Worm (Caenorhabditis elegans) whole organism, L4/young adult: ENCODE data around the gene str-7.

Experiments
- W03F9.2 ChIP-seq: fragments of 150-350 bp; optimal IDR thresholded peaks from 2 replicates; lab custom pipeline; 2014; ENCODE audit warnings: missing biosample characterization, missing genetic modification characterization
- dao-5 ChIP-seq: sonication (generic microtip); optimal IDR thresholded peaks from 2 replicates; lab custom pipeline; 2016; ENCODE audit warnings: missing genotype, missing genetic modification characterization, moderate library complexity, missing compliant biosample characterization
- him-1 ChIP-seq: sonication (generic microtip); optimal IDR thresholded peaks from 2 replicates; lab custom pipeline; 2016; ENCODE audit warnings: missing genotype, missing genetic modification reagents, missing genetic modification characterization, missing compliant biosample characterization

str-7 gene

DNA sequence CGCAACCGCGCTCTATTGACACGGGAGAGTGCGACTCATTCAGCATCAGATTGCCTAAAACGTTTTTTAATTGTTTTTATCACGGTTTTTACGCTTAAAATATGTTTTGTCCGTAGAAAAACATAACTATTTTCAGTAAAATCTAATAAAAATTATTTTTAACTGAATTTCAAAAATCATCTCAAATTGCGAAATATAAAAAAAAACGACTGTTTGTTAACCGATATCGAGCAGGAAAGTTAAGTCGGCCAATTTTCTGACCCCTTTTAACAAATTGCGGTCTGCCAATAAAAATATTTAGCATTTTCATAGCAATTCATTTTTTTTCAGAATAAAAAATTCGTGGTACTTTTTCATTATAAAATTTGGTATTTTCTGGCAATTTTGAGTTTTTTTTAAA is 21.2 kb upstream of the str-7 start:
- TF ChIP-seq him-1 (tag; lab: Kevin White, UChicago) (no peak), dao-5 (tag; lab: Kevin White, UChicago) (no peak), W03F9.2 (tag; lab: Kevin White, UChicago) (no peak)

ce11 chrV:16118601-16119000 is 19.3 kb upstream of the str-7 start, which contains the start of gene str-103:
str-103 (minus strand) TSS chrV:16118701.
- TF ChIP-seq W03F9.2 (tag; lab: Kevin White, UChicago): no peak
- TF ChIP-seq dao-5 (tag; lab: Kevin White, UChicago): no peak
- TF ChIP-seq him-1 (tag; lab: Kevin White, UChicago): no peak

DNA sequence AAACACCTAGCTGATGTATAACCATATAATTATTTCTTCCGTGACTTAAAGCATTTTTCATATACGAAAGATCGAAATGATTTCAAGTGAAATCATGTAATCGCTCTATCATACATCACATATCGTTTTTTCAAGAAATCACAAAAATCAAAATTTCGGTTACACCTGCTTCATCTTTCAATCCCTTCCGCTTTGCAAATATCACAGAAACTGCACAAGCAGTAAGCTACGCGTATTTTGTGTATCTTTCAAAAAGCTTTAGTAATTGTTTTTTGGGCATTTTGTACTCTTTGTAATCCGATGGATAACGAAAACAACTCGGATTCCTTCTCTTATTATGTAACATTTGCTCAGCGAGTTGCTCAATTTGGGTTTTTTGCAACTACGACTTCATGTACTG is 16.0 kb upstream of the str-7 start, which contains the start of gene str-25:
Gene str-25 (plus strand): TSS at position 301 of the 400 bp plus-strand sequence.
- TF ChIP-seq W03F9.2 (tag; lab: Kevin White, UChicago) (no peak), him-1 (tag; lab: Kevin White, UChicago) (no peak), dao-5 (tag; lab: Kevin White, UChicago) (no peak)

ce11 chrV:16114237-16114636 is 14.9 kb upstream of the str-7 start, which contains the start of gene srxa-16:
srxa-16 (minus strand) TSS chrV:16114337.
- no peak for TF ChIP-seq dao-5 (tag; lab: Kevin White, UChicago)
- no peak for TF ChIP-seq him-1 (tag; lab: Kevin White, UChicago)
- TF ChIP-seq W03F9.2 (tag; lab: Kevin White, UChicago): no peak

ce11 chrV:16103594-16103993 is 4.3 kb upstream of the str-7 start, which contains the start of gene argk-1:
argk-1 (plus strand) TSS chrV:16103894.
- TF ChIP-seq him-1 (tag; lab: Kevin White, UChicago) (no peak), dao-5 (tag; lab: Kevin White, UChicago) (no peak), W03F9.2 (tag; lab: Kevin White, UChicago) (no peak)

DNA sequence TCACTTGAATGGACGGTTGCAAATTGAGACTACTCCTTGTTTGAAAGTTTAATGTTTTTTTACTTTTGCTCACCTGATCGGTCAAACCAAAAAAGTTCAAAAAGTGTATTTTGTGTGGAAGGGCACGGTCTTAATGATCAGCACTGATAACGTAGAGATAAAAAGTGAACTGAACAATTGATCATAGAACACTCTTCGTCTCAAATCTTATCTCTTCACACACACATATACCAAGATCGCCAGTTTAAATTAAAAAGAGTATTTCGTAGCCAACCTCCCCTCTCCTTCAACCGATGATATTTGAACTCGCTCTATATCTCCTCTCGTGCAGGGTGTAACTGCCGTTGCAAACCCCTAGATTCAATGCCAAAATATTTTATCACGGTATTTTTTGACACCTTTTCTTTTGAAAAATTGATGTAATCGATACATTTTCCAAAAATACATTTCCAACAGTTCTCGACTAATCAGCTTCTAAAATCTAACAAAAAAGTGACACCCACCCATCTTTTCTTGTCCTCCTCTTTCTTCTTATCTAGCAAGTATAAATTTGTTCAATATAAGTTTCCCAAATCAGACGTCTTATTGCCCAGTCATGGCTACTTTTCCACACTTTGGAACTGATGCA is 876 bp upstream of the str-7 start, which contains the start of gene cth-1:
Gene cth-1 (plus strand): TSS at position 578 of the 628 bp plus-strand sequence.
- TF ChIP-seq dao-5 (tag; lab: Kevin White, UChicago) (no peak), him-1 (tag; lab: Kevin White, UChicago) (no peak), W03F9.2 (tag; lab: Kevin White, UChicago) (no peak)

DNA sequence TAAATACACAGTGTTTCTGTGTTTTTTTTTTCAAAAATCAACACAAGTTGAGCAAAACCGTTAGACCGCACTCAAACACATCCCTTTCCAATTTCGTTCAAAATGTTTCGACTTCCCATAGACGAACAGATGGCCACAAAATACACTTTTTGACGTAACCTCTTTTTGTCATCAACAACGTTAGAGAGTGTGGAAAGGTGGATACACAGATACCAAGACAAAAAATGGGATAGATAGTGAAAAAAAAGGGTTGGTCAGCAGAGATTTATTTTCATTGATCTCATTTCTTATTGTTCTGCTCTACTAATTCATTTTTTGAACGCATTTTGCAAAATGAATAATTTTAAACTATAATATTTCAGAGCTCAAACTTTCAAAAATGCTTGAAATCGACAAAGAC is 4.5 kb downstream of the str-7 start:
- TF ChIP-seq W03F9.2 (tag; lab: Kevin White, UChicago) (no peak), him-1 (tag; lab: Kevin White, UChicago) (no peak), dao-5 (tag; lab: Kevin White, UChicago) (no peak)

ce11 chrV:16094284-16094683 is 5.1 kb downstream of the str-7 start, which contains the start of gene F22B8.7:
F22B8.7 (plus strand) TSS chrV:16094584.
- TF ChIP-seq dao-5 (tag; lab: Kevin White, UChicago): no peak

- TF ChIP-seq W03F9.2 (tag; lab: Kevin White, UChicago): no peak
- TF ChIP-seq dao-5 (tag; lab: Kevin White, UChicago): no peak
- no peak for TF ChIP-seq him-1 (tag; lab: Kevin White, UChicago)
Observed at ce11 chrV:16090685-16091084, 8.7 kb downstream of the str-7 start, which contains the start of gene F22B8.3. F22B8.3 (plus strand) TSS chrV:16090985.

DNA sequence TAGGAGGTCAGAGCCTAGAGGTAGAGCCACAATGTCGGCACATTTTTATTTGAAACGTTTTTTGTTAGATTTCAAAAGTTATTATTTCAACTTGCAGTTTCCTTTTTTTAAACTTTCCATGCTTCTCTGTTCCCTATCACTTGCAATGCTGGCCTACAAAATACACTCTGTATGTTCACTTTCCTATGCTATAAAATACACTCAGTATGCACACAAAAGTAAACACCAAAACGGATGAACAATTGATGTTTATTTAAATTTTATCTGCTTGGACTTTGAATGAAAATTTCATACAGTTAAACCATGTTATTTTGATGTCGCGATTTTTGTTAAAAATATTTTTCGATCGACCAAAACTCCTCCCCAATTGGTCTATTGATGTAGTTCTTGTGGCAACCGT is 18.7 kb downstream of the str-7 start:
- no peak for TF ChIP-seq W03F9.2 (tag; lab: Kevin White, UChicago)
- TF ChIP-seq dao-5 (tag; lab: Kevin White, UChicago): no peak
- no peak for TF ChIP-seq him-1 (tag; lab: Kevin White, UChicago)

ce11 chrV:16080039-16080438 is 19.3 kb downstream of the str-7 start:
- TF ChIP-seq W03F9.2 (tag; lab: Kevin White, UChicago) (no peak), him-1 (tag; lab: Kevin White, UChicago) (no peak), dao-5 (tag; lab: Kevin White, UChicago) (no peak)

DNA sequence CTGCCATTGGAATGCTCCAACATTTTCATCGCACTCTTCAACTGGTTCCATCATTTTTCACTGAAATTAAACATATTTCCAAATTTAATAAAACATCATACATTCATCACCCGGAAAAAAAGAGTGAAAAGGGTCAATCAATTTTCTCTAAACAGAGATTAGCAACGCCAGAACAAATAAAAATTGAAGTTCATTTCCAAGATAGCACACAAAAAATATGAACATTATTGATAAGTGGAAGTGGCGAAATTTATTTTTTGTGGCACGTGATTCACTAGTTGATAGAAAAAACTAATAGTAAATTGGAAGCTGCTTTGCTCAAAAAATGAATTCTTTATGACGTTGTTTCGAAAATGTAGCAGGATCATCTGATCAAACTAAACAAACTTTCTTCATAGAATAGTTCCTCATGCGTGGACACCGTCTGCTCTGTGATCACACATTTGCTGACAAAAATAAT is 24.1 kb downstream of the str-7 start, which contains the start of the genes F14H3.12 and srj-29:
Gene F14H3.12 (minus strand): TSS at position 74 of the 460 bp plus-strand sequence.
Gene srj-29 (plus strand): TSS at position 410 of the 460 bp plus-strand sequence.
- TF ChIP-seq him-1 (tag; lab: Kevin White, UChicago): no peak
- TF ChIP-seq dao-5 (tag; lab: Kevin White, UChicago): no peak
- TF ChIP-seq W03F9.2 (tag; lab: Kevin White, UChicago): no peak

ce11 chrV:16073856-16074255 is 25.5 kb downstream of the str-7 start, which contains the start of gene srj-10:
srj-10 (minus strand) TSS chrV:16073956.
- TF ChIP-seq dao-5 (tag; lab: Kevin White, UChicago) (no peak), him-1 (tag; lab: Kevin White, UChicago) (no peak), W03F9.2 (tag; lab: Kevin White, UChicago) (no peak)
